Fruit fly (Drosophila melanogaster) whole organism, embryonic: Measurements from ENCODE around the gene Catsup.
A peak's percentile ranks its signal among the peaks of the same experiment; 100 is the strongest.

Experiments used
- ATbp ChIP-seq: fragments of 200-800 bp; sonication (Bioruptor generic); optimal IDR thresholded peaks from 2 replicates; lab custom pipeline; 2017; ENCODE audit warnings: missing biosample characterization, mild to moderate bottlenecking, missing genetic modification characterization, missing genetic modification reagents
- CG10267 ChIP-seq: fragments of 200-800 bp; sonication (Bioruptor generic); optimal IDR thresholded peaks from 2 replicates; lab custom pipeline; 2018; ENCODE audit warnings: missing biosample characterization, mild to moderate bottlenecking, missing genetic modification characterization, moderate library complexity
- CG10543 ChIP-seq: fragments of 200-800 bp; sonication (Bioruptor generic); optimal IDR thresholded peaks from 3 replicates; lab custom pipeline; 2017; ENCODE audit warnings: missing biosample characterization, mild to moderate bottlenecking, missing genetic modification characterization, moderate library complexity
- CG10959 ChIP-seq: fragments of 200-800 bp; sonication (Bioruptor generic); IDR thresholded peaks from 2 replicates; pipeline ENCODE4 v1.3.6; 2022; ENCODE audit warnings: missing biosample characterization, missing genetic modification characterization
- CG11504 ChIP-seq: fragments of 200-800 bp; sonication (Bioruptor generic); optimal IDR thresholded peaks from 3 replicates; lab custom pipeline; 2019; ENCODE audit warnings: missing biosample characterization, mild to moderate bottlenecking, missing genetic modification characterization, moderate library complexity
- CG11723 ChIP-seq: fragments of 200-800 bp; sonication (Bioruptor generic); optimal IDR thresholded peaks from 2 replicates; lab custom pipeline; 2017; ENCODE audit warnings: missing biosample characterization, mild to moderate bottlenecking, missing genetic modification characterization
- CG16779 ChIP-seq: fragments of 200-800 bp; sonication (Bioruptor generic); IDR thresholded peaks from 2 replicates; pipeline ENCODE4 v1.3.6; 2022; ENCODE audit warnings: missing biosample characterization, missing genetic modification characterization
- CG16813 ChIP-seq: fragments of 200-800 bp; sonication (Bioruptor generic); IDR thresholded peaks from 3 replicates; pipeline ENCODE4 v1.3.6; 2022; ENCODE audit warnings: missing biosample characterization, missing genetic modification characterization; ENCODE audit not compliant: partially characterized antibody
- CG2116 ChIP-seq: fragments of 200-800 bp; sonication (Bioruptor generic); optimal IDR thresholded peaks from 3 replicates; lab custom pipeline; 2018; ENCODE audit warnings: missing biosample characterization, mild to moderate bottlenecking, missing genetic modification characterization
- CG2889 ChIP-seq: fragments of 200-800 bp; sonication (Bioruptor generic); IDR thresholded peaks from 3 replicates; pipeline ENCODE4 v1.3.6; 2022; ENCODE audit warnings: missing biosample characterization, missing genetic modification characterization
- CG3065 ChIP-seq: fragments of 200-800 bp; sonication (Bioruptor generic); optimal IDR thresholded peaks from 2 replicates; lab custom pipeline; 2016; ENCODE audit warnings: missing biosample characterization, missing genetic modification characterization
- CG32532 ChIP-seq: fragments of 200-800 bp; sonication (Bioruptor generic); IDR thresholded peaks from 2 replicates; pipeline ENCODE4 v1.3.6; 2022; ENCODE audit warnings: missing biosample characterization, missing genetic modification characterization
- CG33557 ChIP-seq: fragments of 200-800 bp; sonication (Bioruptor generic); optimal IDR thresholded peaks from 2 replicates; lab custom pipeline; 2019; ENCODE audit warnings: missing biosample characterization, mild to moderate bottlenecking, missing genetic modification characterization, moderate library complexity
- CG43689 ChIP-seq: fragments of 200-800 bp; sonication (Bioruptor generic); IDR thresholded peaks from 2 replicates; pipeline ENCODE4 v1.3.6; 2022; ENCODE audit warnings: missing biosample characterization, missing genetic modification characterization
- CG5245 ChIP-seq: fragments of 200-800 bp; sonication (Bioruptor generic); optimal IDR thresholded peaks from 3 replicates; lab custom pipeline; 2016; ENCODE audit warnings: missing biosample characterization, missing genetic modification characterization
- CG6254 ChIP-seq: fragments of 200-800 bp; sonication (Bioruptor generic); optimal IDR thresholded peaks from 3 replicates; lab custom pipeline; 2017; ENCODE audit warnings: mild to moderate bottlenecking, missing biosample characterization, missing genetic modification reagents, missing genetic modification characterization
- CG6765 ChIP-seq: fragments of 200-800 bp; sonication (Bioruptor generic); optimal IDR thresholded peaks from 3 replicates; lab custom pipeline; 2017; ENCODE audit warnings: missing biosample characterization, mild to moderate bottlenecking, missing genetic modification characterization
- CG7987 ChIP-seq: fragments of 200-800 bp; sonication (Bioruptor generic); optimal IDR thresholded peaks from 2 replicates; lab custom pipeline; 2018; ENCODE audit warnings: missing biosample characterization, mild to moderate bottlenecking, missing genetic modification characterization, moderate library complexity
- CG8089 ChIP-seq: fragments of 200-800 bp; sonication (Bioruptor generic); optimal IDR thresholded peaks from 3 replicates; lab custom pipeline; 2016; ENCODE audit warnings: missing biosample characterization, missing genetic modification characterization
- CG8290 ChIP-seq, 3 experiments: fragments of 200-800 bp; sonication (Bioruptor generic); optimal IDR thresholded peaks; 2 replicates each; lab custom pipeline; 2016 to 2019; ENCODE audit warnings: missing biosample characterization in 3 of 3, missing genetic modification characterization in 3 of 3, mild to moderate bottlenecking in 2 of 3, moderate library complexity in 1 of 3
- CG9609 ChIP-seq: fragments of 200-800 bp; sonication (Bioruptor generic); optimal IDR thresholded peaks from 3 replicates; lab custom pipeline; 2016; ENCODE audit warnings: missing biosample characterization, missing genetic modification characterization
- D ChIP-seq, 2 experiments: fragments of 200-800 bp in 1 of 2; fragments of >200 bp in 1 of 2; sonication (Bioruptor generic) in 1 of 2; optimal IDR thresholded peaks; 2 replicates in 1 of 2; 3 replicates in 1 of 2; lab custom pipeline; 2017; ENCODE audit warnings: mild to moderate bottlenecking in 1 of 2, missing biosample characterization in 1 of 2, missing genetic modification characterization in 1 of 2, missing genetic modification reagents in 1 of 2
- Dek ChIP-seq: fragments of 200-800 bp; sonication (Bioruptor generic); optimal IDR thresholded peaks from 3 replicates; lab custom pipeline; 2019; ENCODE audit warnings: missing biosample characterization, mild to moderate bottlenecking, missing genetic modification characterization, moderate library complexity
- Doc3 ChIP-seq: fragments of 200-800 bp; sonication (Bioruptor generic); IDR thresholded peaks from 3 replicates; pipeline ENCODE4 v1.3.6; 2022; ENCODE audit warnings: missing biosample characterization, missing genetic modification characterization; ENCODE audit not compliant: partially characterized antibody
- Elba2 ChIP-seq: fragments of 200-800 bp; sonication (Bioruptor generic); optimal IDR thresholded peaks from 3 replicates; lab custom pipeline; 2016; ENCODE audit warnings: missing biosample characterization, missing genetic modification characterization
- Ets97D ChIP-seq: fragments of 200-800 bp; sonication (Bioruptor generic); optimal IDR thresholded peaks from 3 replicates; lab custom pipeline; 2016; ENCODE audit warnings: missing biosample characterization, missing genetic modification characterization
- Gsc ChIP-seq: fragments of 200-800 bp; sonication (Bioruptor generic); IDR thresholded peaks from 2 replicates; pipeline ENCODE4 v1.3.6; 2022; ENCODE audit warnings: missing biosample characterization, missing genetic modification characterization
- HLH54F ChIP-seq: fragments of 200-800 bp; sonication (Bioruptor generic); optimal IDR thresholded peaks from 3 replicates; lab custom pipeline; 2016; ENCODE audit warnings: missing biosample characterization, missing genetic modification characterization
- MBD-R2 ChIP-seq: fragments of 200-800 bp; sonication (Bioruptor generic); IDR thresholded peaks from 2 replicates; pipeline ENCODE4 v1.3.6; 2022; ENCODE audit warnings: missing biosample characterization, missing genetic modification characterization
- MTF-1 ChIP-seq: fragments of 200-800 bp; sonication (Bioruptor generic); optimal IDR thresholded peaks from 2 replicates; lab custom pipeline; 2018; ENCODE audit warnings: missing biosample characterization, mild to moderate bottlenecking, missing genetic modification characterization, borderline replicate concordance
- Sry-δ ChIP-seq: fragments of 200-800 bp; sonication (Bioruptor generic); optimal IDR thresholded peaks from 2 replicates; lab custom pipeline; 2016; ENCODE audit warnings: missing biosample characterization, missing genetic modification characterization
- Usf ChIP-seq: fragments of 200-800 bp; sonication (Bioruptor generic); optimal IDR thresholded peaks from 2 replicates; lab custom pipeline; 2017; ENCODE audit warnings: missing genotype, missing biosample characterization, missing genetic modification characterization
- Xrp1 ChIP-seq: fragments of 200-800 bp; sonication (Bioruptor generic); IDR thresholded peaks from 2 replicates; pipeline ENCODE4 v1.3.6; 2022; ENCODE audit warnings: missing biosample characterization, missing genetic modification characterization
- ab ChIP-seq: fragments of 200-800 bp; sonication (Bioruptor generic); optimal IDR thresholded peaks from 2 replicates; lab custom pipeline; 2016; ENCODE audit warnings: missing biosample characterization, missing genetic modification characterization
- bsh ChIP-seq, 2 experiments: fragments of 200-800 bp; sonication (Bioruptor generic); optimal IDR thresholded peaks; 2 replicates each; lab custom pipeline; 2017 to 2018; ENCODE audit warnings: mild to moderate bottlenecking in 2 of 2, missing biosample characterization in 2 of 2, missing genetic modification characterization in 2 of 2, moderate library complexity in 1 of 2
- ci ChIP-seq: fragments of 200-800 bp; sonication (Bioruptor generic); IDR thresholded peaks from 3 replicates; pipeline ENCODE4 v1.3.6; 2022; ENCODE audit warnings: missing biosample characterization, missing genetic modification characterization
- fd102C ChIP-seq: fragments of 200-800 bp; sonication (Bioruptor generic); optimal IDR thresholded peaks from 2 replicates; lab custom pipeline; 2018; ENCODE audit warnings: missing biosample characterization, mild to moderate bottlenecking, missing genetic modification characterization, moderate library complexity
- fd3F ChIP-seq: fragments of 200-800 bp; sonication (Bioruptor generic); optimal IDR thresholded peaks from 2 replicates; lab custom pipeline; 2018; ENCODE audit warnings: missing biosample characterization, mild to moderate bottlenecking, missing genetic modification characterization, moderate library complexity
- jigr1 ChIP-seq: fragments of 200-800 bp; sonication (Bioruptor generic); IDR thresholded peaks from 3 replicates; pipeline ENCODE4 v1.3.6; 2022; ENCODE audit warnings: missing biosample characterization, missing genetic modification characterization
- jing ChIP-seq: fragments of 200-800 bp; sonication (Bioruptor generic); optimal IDR thresholded peaks from 2 replicates; lab custom pipeline; 2018; ENCODE audit warnings: missing biosample characterization, mild to moderate bottlenecking, missing genetic modification characterization
- lov ChIP-seq, 2 experiments: fragments of 200-800 bp in 1 of 2; fragments of >200 bp in 1 of 2; sonication (Bioruptor generic) in 1 of 2; IDR thresholded peaks in 1 of 2; optimal IDR thresholded peaks in 1 of 2; 2 replicates in 1 of 2; 3 replicates in 1 of 2; pipeline versions ENCODE4 v1.3.6 to Lab custom; 2017 to 2022; ENCODE audit warnings: missing biosample characterization in 1 of 2, missing genetic modification characterization in 1 of 2
- org-1 ChIP-seq: fragments of 200-800 bp; sonication (Bioruptor generic); optimal IDR thresholded peaks from 2 replicates; lab custom pipeline; 2017; ENCODE audit warnings: missing biosample characterization, missing genetic modification characterization
- p53 ChIP-seq: fragments of 200-800 bp; sonication (Bioruptor generic); optimal IDR thresholded peaks from 2 replicates; lab custom pipeline; 2016; ENCODE audit warnings: missing biosample characterization, missing genetic modification characterization
- row ChIP-seq: fragments of 200-800 bp; sonication (Bioruptor generic); IDR thresholded peaks from 3 replicates; pipeline ENCODE4 v1.3.6; 2022; ENCODE audit warnings: missing biosample characterization, missing genetic modification characterization
- sima ChIP-seq: fragments of 200-800 bp; sonication (Bioruptor generic); optimal IDR thresholded peaks from 2 replicates; lab custom pipeline; 2016; ENCODE audit warnings: missing biosample characterization, missing genetic modification characterization
- slbo ChIP-seq: fragments of 200-800 bp; sonication (Bioruptor generic); IDR thresholded peaks from 2 replicates; pipeline ENCODE4 v1.3.6; 2022; ENCODE audit warnings: missing biosample characterization, missing genetic modification characterization
- sna ChIP-seq: fragments of 200-800 bp; sonication (Bioruptor generic); IDR thresholded peaks from 2 replicates; pipeline ENCODE4 v1.3.6; 2022; ENCODE audit warnings: missing biosample characterization, missing genetic modification characterization; ENCODE audit not compliant: partially characterized antibody
- stc ChIP-seq: fragments of 200-800 bp; sonication (Bioruptor generic); IDR thresholded peaks from 2 replicates; pipeline ENCODE4 v1.3.6; 2022; ENCODE audit warnings: missing biosample characterization, missing genetic modification characterization
- unpg ChIP-seq: fragments of 200-800 bp; sonication (Bioruptor generic); optimal IDR thresholded peaks from 3 replicates; lab custom pipeline; 2018; ENCODE audit warnings: missing biosample characterization, mild to moderate bottlenecking, missing genetic modification characterization, moderate library complexity

The Catsup gene

DNA sequence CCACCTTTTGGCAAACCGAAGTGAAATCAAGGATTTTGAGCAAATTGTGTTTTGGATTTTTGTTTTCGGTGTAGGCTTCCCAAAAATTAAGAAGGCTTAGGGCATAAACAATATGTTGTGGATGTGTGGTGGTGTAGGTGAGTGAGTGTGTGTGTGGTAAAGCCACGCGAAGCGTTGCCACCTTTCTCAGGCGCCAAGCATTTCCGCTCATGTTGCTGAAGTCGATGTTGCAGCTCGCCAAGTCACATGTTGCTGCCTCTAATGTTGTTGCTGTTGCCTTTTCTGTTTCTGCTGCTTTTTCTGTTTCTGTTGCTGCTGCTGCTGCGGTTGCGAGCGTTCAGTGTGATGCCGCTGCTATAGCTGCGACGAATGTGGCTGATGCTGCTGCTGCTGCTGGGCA lies 38.1 kb downstream of the Catsup start (continued):
- TF ChIP-seq jing (GFP tag; lab: Kevin White, UChicago) (no peak), MTF-1 (GFP tag; lab: Kevin White, UChicago) (peak; percentile 27), ab (GFP tag; lab: Kevin White, UChicago) (no peak), lov (optimal IDR thresholded peaks at IDR 0.05; lab: Kevin White, UChicago) (no peak), lov (GFP tag; IDR thresholded peaks at IDR 0.05; lab: Robert Waterston, UW) (0 out of 3 replicates have a peak, but pooled peaks have one; percentile 47), stc (GFP tag; lab: Robert Waterston, UW) (no peak), MBD-R2 (GFP tag; lab: Robert Waterston, UW) (0 out of 2 replicates have a peak, but pooled peaks have one; percentile 21), Sry-δ (GFP tag; lab: Kevin White, UChicago) (no peak), CG16779 (no peak), CG7987 (GFP tag; lab: Kevin White, UChicago) (no peak), org-1 (peak; percentile 7), Elba2 (GFP tag; lab: Kevin White, UChicago) (no peak), CG10267 (no peak), CG5245 (no peak), ATbp (GFP tag; lab: Kevin White, UChicago) (peak; percentile 5), ci (peak; percentile 88), sna (peak; percentile 35; the same call in 1 of the 2 replicates), CG11723 (GFP tag; lab: Kevin White, UChicago) (no peak), row (no peak), CG32532 (GFP tag; lab: Robert Waterston, UW) (no peak), CG43689 (GFP tag; lab: Robert Waterston, UW) (peak; percentile 41; the same call in 1 of the 2 replicates), Doc3 (GFP tag; lab: Robert Waterston, UW) (0 out of 3 replicates have a peak, but pooled peaks have one; percentile 24), HLH54F (GFP tag; lab: Kevin White, UChicago) (no peak), slbo (GFP tag; lab: Robert Waterston, UW) (0 out of 2 replicates have a peak, but pooled peaks have one; percentile 10), CG9609 (GFP tag; lab: Kevin White, UChicago) (no peak), CG3065 (GFP tag; lab: Kevin White, UChicago) (no peak), sima (no peak), Usf (GFP tag; lab: Kevin White, UChicago) (no peak), CG33557 (GFP tag; lab: Kevin White, UChicago) (no peak), fd102C (GFP tag; lab: Kevin White, UChicago) (no peak), CG8290 (GFP tag; optimal IDR thresholded peaks at IDR 0.05; lab: Kevin White, UChicago) (no peak), CG8290 (tag; optimal IDR thresholded peaks at IDR 0.05; lab: Kevin White, UChicago) (no peak), jigr1 (GFP tag; lab: Robert Waterston, UW) (no peak), CG6765 (GFP tag; lab: Kevin White, UChicago) (no peak), bsh (GFP tag; optimal IDR thresholded peaks at IDR 0.05; lab: Kevin White, UChicago) (peak in 1 of 2 experiments; percentile 22), CG16813 (GFP tag; lab: Robert Waterston, UW) (no peak), CG6254 (GFP tag; lab: Kevin White, UChicago) (peak; percentile 8), unpg (GFP tag; lab: Kevin White, UChicago) (peak; percentile 10), CG2889 (GFP tag; lab: Robert Waterston, UW) (no peak), Ets97D (GFP tag; lab: Kevin White, UChicago) (peak; percentile 59), Xrp1 (GFP tag; lab: Robert Waterston, UW) (no peak), CG11504 (peak; percentile 99), D (optimal IDR thresholded peaks at IDR 0.05; lab: Kevin White, UChicago) (no peak), D (GFP tag; optimal IDR thresholded peaks at IDR 0.05; lab: Kevin White, UChicago) (no peak), p53 (GFP tag; lab: Kevin White, UChicago) (no peak), CG10959 (GFP tag; lab: Robert Waterston, UW) (no peak), CG2116 (GFP tag; lab: Kevin White, UChicago) (no peak), CG10543 (GFP tag; lab: Kevin White, UChicago) (no peak), CG8089 (GFP tag; lab: Kevin White, UChicago) (no peak), fd3F (GFP tag; lab: Kevin White, UChicago) (no peak), Gsc (GFP tag; lab: Robert Waterston, UW) (no peak), Dek (no peak)
